Fruit fly (Drosophila melanogaster) whole organism, embryonic: Measurements from ENCODE around the gene Ir21a.
A peak's percentile ranks its signal among the peaks of the same experiment; 100 is the strongest.

Experiments used
- Awh ChIP-seq: fragments of 200-800 bp; sonication (Bioruptor generic); IDR thresholded peaks from 2 replicates; pipeline ENCODE4, ENCODE4 v1.3.6; 2022; ENCODE audit warnings: missing biosample characterization, missing genetic modification characterization
- CG10274 ChIP-seq: fragments of 200-800 bp; sonication (Bioruptor generic); optimal IDR thresholded peaks from 3 replicates; lab custom pipeline; 2017; ENCODE audit warnings: missing biosample characterization, mild to moderate bottlenecking, missing genetic modification characterization
- CG10321 ChIP-seq: fragments of 200-800 bp; sonication (Bioruptor generic); IDR thresholded peaks from 2 replicates; pipeline ENCODE4 v1.3.6; 2022; ENCODE audit warnings: missing biosample characterization, missing genetic modification characterization
- CG10431 ChIP-seq: fragments of 200-800 bp; sonication (Bioruptor generic); optimal IDR thresholded peaks from 3 replicates; lab custom pipeline; 2018; ENCODE audit warnings: missing biosample characterization, mild to moderate bottlenecking, missing genetic modification characterization
- CG10565 ChIP-seq: fragments of 200-800 bp; sonication (Bioruptor generic); optimal IDR thresholded peaks from 3 replicates; lab custom pipeline; 2016; ENCODE audit warnings: missing biosample characterization, mild to moderate bottlenecking, missing genetic modification characterization
- CG11093 ChIP-seq: fragments of 200-800 bp; sonication (Bioruptor generic); IDR thresholded peaks from 3 replicates; pipeline ENCODE4 v1.3.6; 2022; ENCODE audit warnings: missing biosample characterization, missing genetic modification characterization
- CG11456 ChIP-seq: fragments of 200-800 bp; sonication (Bioruptor generic); IDR thresholded peaks from 3 replicates; pipeline ENCODE4 v1.3.6; 2022; ENCODE audit warnings: missing biosample characterization, missing genetic modification characterization
- CG11696 ChIP-seq: fragments of 200-800 bp; sonication (Bioruptor generic); IDR thresholded peaks from 2 replicates; pipeline ENCODE4 v1.3.6; 2022; ENCODE audit warnings: missing biosample characterization, missing genetic modification characterization
- CG14014 ChIP-seq: fragments of 200-800 bp; sonication (Bioruptor generic); IDR thresholded peaks from 2 replicates; pipeline ENCODE4 v1.3.6; 2022; ENCODE audit warnings: missing biosample characterization, missing genetic modification characterization
- CG15269 ChIP-seq: fragments of 200-800 bp; sonication (Bioruptor generic); optimal IDR thresholded peaks from 2 replicates; lab custom pipeline; 2018; ENCODE audit warnings: missing biosample characterization, mild to moderate bottlenecking, missing genetic modification characterization, moderate library complexity
- CG17328 ChIP-seq: fragments of 200-800 bp; sonication (Bioruptor generic); IDR thresholded peaks from 2 replicates; pipeline ENCODE4 v1.3.6; 2022; ENCODE audit warnings: missing biosample characterization, missing genetic modification characterization
- CG30431 ChIP-seq: fragments of 200-800 bp; sonication (Bioruptor generic); optimal IDR thresholded peaks from 2 replicates; lab custom pipeline; 2017; ENCODE audit warnings: missing biosample characterization, missing genetic modification characterization
- CG3065 ChIP-seq: fragments of 200-800 bp; sonication (Bioruptor generic); optimal IDR thresholded peaks from 2 replicates; lab custom pipeline; 2016; ENCODE audit warnings: missing biosample characterization, missing genetic modification characterization
- CG31441 ChIP-seq: fragments of 200-800 bp; sonication (Bioruptor generic); IDR thresholded peaks from 2 replicates; pipeline ENCODE4 v1.3.6; 2022; ENCODE audit warnings: missing biosample characterization, missing genetic modification characterization
- CG6683 ChIP-seq: fragments of 200-800 bp; sonication (Bioruptor generic); optimal IDR thresholded peaks from 2 replicates; lab custom pipeline; 2017; ENCODE audit warnings: missing biosample characterization, mild to moderate bottlenecking, missing genetic modification characterization, missing genetic modification reagents
- CG7271 ChIP-seq: fragments of 200-800 bp; sonication (Bioruptor generic); optimal IDR thresholded peaks from 2 replicates; lab custom pipeline; 2018; ENCODE audit warnings: missing biosample characterization, mild to moderate bottlenecking, missing genetic modification characterization, moderate library complexity
- CG7556 ChIP-seq: fragments of 200-800 bp; sonication (Bioruptor generic); optimal IDR thresholded peaks from 2 replicates; lab custom pipeline; 2017; ENCODE audit warnings: missing biosample characterization, mild to moderate bottlenecking, missing genetic modification characterization
- CG7928 ChIP-seq: fragments of 200-800 bp; sonication (Bioruptor generic); optimal IDR thresholded peaks from 2 replicates; lab custom pipeline; 2017; ENCODE audit warnings: missing biosample characterization, mild to moderate bottlenecking, missing genetic modification characterization
- CG8478 ChIP-seq: fragments of >200 bp; optimal IDR thresholded peaks from 2 replicates; lab custom pipeline; 2018
- D19A ChIP-seq: fragments of 200-800 bp; optimal IDR thresholded peaks from 3 replicates; lab custom pipeline; 2019; ENCODE audit warnings: missing biosample characterization, mild to moderate bottlenecking, missing genetic modification characterization, moderate library complexity
- Dip3 ChIP-seq: fragments of 200-800 bp; sonication (Bioruptor generic); optimal IDR thresholded peaks from 3 replicates; lab custom pipeline; 2016; ENCODE audit warnings: missing biosample characterization, missing genetic modification characterization
- Fer3 ChIP-seq: fragments of 200-800 bp; sonication (Bioruptor generic); optimal IDR thresholded peaks from 2 replicates; lab custom pipeline; 2018; ENCODE audit warnings: missing biosample characterization, mild to moderate bottlenecking, missing genetic modification characterization, moderate library complexity
- Hr3 ChIP-seq: fragments of 200-800 bp; sonication (Bioruptor generic); optimal IDR thresholded peaks from 3 replicates; lab custom pipeline; 2016; ENCODE audit warnings: missing biosample characterization, missing genetic modification characterization
- MBD-R2 ChIP-seq: fragments of 200-800 bp; sonication (Bioruptor generic); IDR thresholded peaks from 2 replicates; pipeline ENCODE4 v1.3.6; 2022; ENCODE audit warnings: missing biosample characterization, missing genetic modification characterization
- NC2β ChIP-seq: fragments of 200-800 bp; sonication (Bioruptor generic); optimal IDR thresholded peaks from 2 replicates; lab custom pipeline; 2016; ENCODE audit warnings: missing biosample characterization, missing genetic modification characterization
- NK7.1 ChIP-seq: fragments of 200-800 bp; sonication (Bioruptor generic); optimal IDR thresholded peaks from 3 replicates; lab custom pipeline; 2016; ENCODE audit warnings: missing biosample characterization, missing genetic modification characterization
- Optix ChIP-seq: fragments of 200-800 bp; sonication (Bioruptor generic); IDR thresholded peaks from 3 replicates; pipeline ENCODE4 v1.3.6; 2022; ENCODE audit warnings: missing biosample characterization, missing genetic modification characterization
- Sox100B ChIP-seq: fragments of 200-800 bp; sonication (Bioruptor generic); optimal IDR thresholded peaks from 3 replicates; lab custom pipeline; 2018; ENCODE audit warnings: missing biosample characterization, mild to moderate bottlenecking, missing genetic modification characterization
- Stat92E ChIP-seq, 3 experiments: fragments of >200 bp in 2 of 3; fragments of 200-800 bp in 1 of 3; sonication (Bioruptor generic) in 1 of 3; optimal IDR thresholded peaks; 2 replicates each; lab custom pipeline; 2017 to 2019; ENCODE audit warnings: missing biosample characterization in 3 of 3, missing genetic modification characterization in 3 of 3, mild to moderate bottlenecking in 1 of 3, moderate library complexity in 1 of 3
- Taf1 ChIP-seq: fragments of 200-800 bp; sonication (Bioruptor generic); IDR thresholded peaks from 2 replicates; pipeline ENCODE4 v1.3.6; 2022; ENCODE audit warnings: missing biosample characterization, missing genetic modification characterization
- YL-1 ChIP-seq: fragments of 200-800 bp; sonication (Bioruptor generic); optimal IDR thresholded peaks from 3 replicates; lab custom pipeline; 2017; ENCODE audit warnings: missing biosample characterization, mild to moderate bottlenecking, missing genetic modification characterization
- bab2 ChIP-seq: fragments of 200-800 bp; sonication (Bioruptor generic); optimal IDR thresholded peaks from 2 replicates; lab custom pipeline; 2016; ENCODE audit warnings: missing biosample characterization, missing genetic modification characterization
- btn ChIP-seq: fragments of 200-800 bp; sonication (Bioruptor generic); optimal IDR thresholded peaks from 2 replicates; lab custom pipeline; 2016; ENCODE audit warnings: missing biosample characterization, missing genetic modification characterization
- cad ChIP-seq: fragments of >200 bp; optimal IDR thresholded peaks from 2 replicates; lab custom pipeline; 2017; ENCODE audit warnings: missing biosample characterization, missing genetic modification characterization
- chm ChIP-seq: fragments of 200-800 bp; sonication (Bioruptor generic); IDR thresholded peaks from 2 replicates; pipeline ENCODE4 v1.3.6; 2022; ENCODE audit warnings: missing biosample characterization, missing genetic modification characterization
- ci ChIP-seq: fragments of 200-800 bp; sonication (Bioruptor generic); IDR thresholded peaks from 3 replicates; pipeline ENCODE4 v1.3.6; 2022; ENCODE audit warnings: missing biosample characterization, missing genetic modification characterization
- dan ChIP-seq: fragments of 200-800 bp; sonication (Bioruptor generic); IDR thresholded peaks from 2 replicates; pipeline ENCODE4 v1.3.6; 2022; ENCODE audit warnings: missing biosample characterization, missing genetic modification characterization
- ems ChIP-seq: fragments of 200-800 bp; sonication (Bioruptor generic); optimal IDR thresholded peaks from 3 replicates; lab custom pipeline; 2016; ENCODE audit warnings: missing biosample characterization, missing genetic modification characterization
- fru ChIP-seq: fragments of >200 bp; optimal IDR thresholded peaks from 2 replicates; lab custom pipeline; 2017
- ftz-f1 ChIP-seq: fragments of 200-800 bp; sonication (Bioruptor generic); optimal IDR thresholded peaks from 2 replicates; lab custom pipeline; 2016; ENCODE audit warnings: missing biosample characterization, missing genetic modification characterization
- gem ChIP-seq: fragments of 200-800 bp; sonication (Bioruptor generic); optimal IDR thresholded peaks from 2 replicates; lab custom pipeline; 2019; ENCODE audit warnings: missing biosample characterization, mild to moderate bottlenecking, missing genetic modification characterization, moderate library complexity
- grau ChIP-seq: fragments of 200-800 bp; optimal IDR thresholded peaks from 3 replicates; lab custom pipeline; 2019; ENCODE audit warnings: missing biosample characterization, mild to moderate bottlenecking, missing genetic modification characterization, moderate library complexity
- odd ChIP-seq: fragments of 200-800 bp; sonication (Bioruptor generic); optimal IDR thresholded peaks from 2 replicates; lab custom pipeline; 2017; ENCODE audit warnings: missing biosample characterization, mild to moderate bottlenecking, missing genetic modification characterization
- pita ChIP-seq: fragments of 200-800 bp; sonication (Bioruptor generic); optimal IDR thresholded peaks from 2 replicates; lab custom pipeline; 2017; ENCODE audit warnings: missing biosample characterization, mild to moderate bottlenecking, missing genetic modification characterization
- pzg ChIP-seq: fragments of 200-800 bp; sonication (Bioruptor generic); optimal IDR thresholded peaks from 3 replicates; lab custom pipeline; 2018; ENCODE audit warnings: missing biosample characterization, mild to moderate bottlenecking, missing genetic modification characterization, moderate library complexity
- run ChIP-seq: fragments of 200-800 bp; sonication (Bioruptor generic); optimal IDR thresholded peaks from 3 replicates; lab custom pipeline; 2018; ENCODE audit warnings: missing biosample characterization, mild to moderate bottlenecking, missing genetic modification characterization
- shn ChIP-seq: fragments of 200-800 bp; sonication (Bioruptor generic); optimal IDR thresholded peaks from 3 replicates; lab custom pipeline; 2016; ENCODE audit warnings: missing biosample characterization, missing genetic modification characterization
- sim ChIP-seq: fragments of 200-800 bp; sonication (Bioruptor generic); IDR thresholded peaks from 2 replicates; pipeline ENCODE4 v1.3.6; 2022; ENCODE audit warnings: missing biosample characterization, missing genetic modification characterization
- ssp ChIP-seq: fragments of 200-800 bp; sonication (Bioruptor generic); IDR thresholded peaks from 2 replicates; pipeline ENCODE4 v1.3.6; 2022; ENCODE audit warnings: missing biosample characterization, missing genetic modification characterization
- sug ChIP-seq: fragments of 200-800 bp; optimal IDR thresholded peaks from 2 replicates; lab custom pipeline; 2019; ENCODE audit warnings: missing biosample characterization, mild to moderate bottlenecking, missing genetic modification characterization, moderate library complexity
- toy ChIP-seq: fragments of 200-800 bp; sonication (Bioruptor generic); IDR thresholded peaks from 2 replicates; pipeline ENCODE4 v1.3.6; 2022; ENCODE audit warnings: missing biosample characterization, missing genetic modification characterization
- yki ChIP-seq: fragments of >200 bp; optimal IDR thresholded peaks from 3 replicates; lab custom pipeline; 2018

Gene Ir21a

dm6 chr2L:66369-67278, 41.7 kb upstream of the Ir21a start, which contains the start of gene dbr (continued):
- TF ChIP-seq CG7556 (no peak), btn (no peak), CG15269 (tag; lab: Kevin White, UChicago) (peak; percentile 40), CG31441 (GFP tag; lab: Robert Waterston, UW) (no peak), MBD-R2 (GFP tag; lab: Robert Waterston, UW) (no peak), CG30431 (GFP tag; lab: Kevin White, UChicago) (no peak), ftz-f1 (GFP tag; lab: Kevin White, UChicago) (peak; percentile 70), Dip3 (GFP tag; lab: Kevin White, UChicago) (no peak), CG14014 (GFP tag; lab: Robert Waterston, UW) (no peak; the same call in 1 of the 2 replicates), chm (GFP tag; lab: Robert Waterston, UW) (no peak), NK7.1 (GFP tag; lab: Kevin White, UChicago) (no peak), D19A (tag; lab: Kevin White, UChicago) (peak; percentile 10), sug (peak; percentile 59), Awh (GFP tag; lab: Robert Waterston, UW) (no peak), odd (GFP tag; lab: Kevin White, UChicago) (peak; percentile 61), NC2β (no peak), Hr3 (GFP tag; lab: Kevin White, UChicago) (no peak), CG10321 (no peak), CG7271 (tag; lab: Kevin White, UChicago) (no peak), CG8478 (lab: Kevin White, UChicago) (no peak), gem (tag; lab: Kevin White, UChicago) (no peak), CG10431 (GFP tag; lab: Kevin White, UChicago) (no peak), Optix (GFP tag; lab: Robert Waterston, UW) (no peak), CG11456 (GFP tag; lab: Robert Waterston, UW) (no peak), pzg (no peak), Taf1 (no peak), run (no peak), toy (GFP tag; lab: Robert Waterston, UW) (no peak), ci (GFP tag; lab: Robert Waterston, UW) (peak; percentile 65; the same call in 2 of the 3 replicates), sim (no peak), cad (GFP tag; lab: Kevin White, UChicago) (no peak), pita (GFP tag; lab: Kevin White, UChicago) (no peak), ssp (no peak), CG3065 (GFP tag; lab: Kevin White, UChicago) (no peak), Sox100B (GFP tag; lab: Kevin White, UChicago) (no peak), shn (GFP tag; lab: Kevin White, UChicago) (no peak), bab2 (no peak), dan (GFP tag; lab: Robert Waterston, UW) (no peak), CG10274 (GFP tag; lab: Kevin White, UChicago) (no peak), CG11696 (GFP tag; lab: Robert Waterston, UW) (no peak), yki (peak; percentile 0), YL-1 (peak; percentile 35), Fer3 (tag; lab: Kevin White, UChicago) (no peak), CG6683 (GFP tag; lab: Kevin White, UChicago) (no peak), CG11093 (GFP tag; lab: Robert Waterston, UW) (no peak), grau (tag; lab: Kevin White, UChicago) (peak; percentile 8), CG10565 (GFP tag; lab: Kevin White, UChicago) (no peak), fru (no peak), CG17328 (no peak), ems (no peak), Stat92E (GFP tag; optimal IDR thresholded peaks at IDR 0.05; lab: Kevin White, UChicago) (peak in 1 of 3 experiments; percentile 44), CG7928 (GFP tag; lab: Kevin White, UChicago) (no peak)
